Worm (Caenorhabditis elegans): Measurements from ENCODE around the gene Y116A8C.27.
A peak's percentile ranks its signal among the peaks of the same experiment; 100 is the strongest.

The Y116A8C.27 gene

DNA sequence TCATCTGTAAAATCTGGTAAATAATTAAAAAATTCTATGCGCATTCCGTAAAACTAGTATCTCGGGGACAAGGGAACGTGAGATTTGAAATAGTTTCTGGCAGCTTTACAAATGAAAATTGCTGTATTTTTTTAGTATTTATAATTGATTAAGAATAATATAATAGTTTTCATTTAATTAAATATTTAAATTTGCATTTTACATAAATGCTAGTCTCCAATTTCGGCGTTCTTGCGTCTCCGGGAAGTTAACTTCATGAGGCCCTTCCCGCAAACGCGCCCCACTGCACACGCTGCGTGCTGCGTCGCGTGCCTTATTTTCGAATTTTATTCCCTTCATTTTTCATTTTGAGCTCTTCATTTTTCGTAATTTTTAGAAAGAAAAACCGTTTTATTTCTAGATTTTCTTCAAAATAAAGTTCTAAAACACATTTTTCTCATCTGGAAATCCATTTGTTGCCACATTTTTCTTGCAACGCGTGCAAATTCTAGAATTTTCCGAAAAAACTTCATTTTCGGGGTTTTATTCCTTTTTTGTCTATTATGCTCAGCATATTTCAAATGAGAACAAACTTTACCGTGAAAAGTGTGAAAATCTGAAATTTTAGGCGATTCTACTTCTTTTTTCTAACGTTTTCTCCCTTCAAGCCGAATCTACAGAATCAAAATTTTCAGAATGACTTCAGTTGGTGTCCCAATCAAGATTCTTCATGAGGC lies 8.5 kb downstream of the Y116A8C.27 start, which contains the start of the genes snx-13 and snr-1 (continued):
- TF ChIP-seq T23F11.4 (GFP tag; optimal IDR thresholded peaks at IDR 0.05), result peak; percentile 83
- peak; percentile 97 for TF ChIP-seq hlh-8 (tag; optimal IDR thresholded peaks at IDR 0.05)
- TF ChIP-seq ama-1 (optimal IDR thresholded peaks at IDR 0.05), result no peak
- peak; percentile 80 for TF ChIP-seq unc-42 (tag; optimal IDR thresholded peaks at IDR 0.05)
- TF ChIP-seq hlh-6 (tag; optimal IDR thresholded peaks at IDR 0.05), result peak; percentile 55
- peak; percentile 88 for TF ChIP-seq pag-3 (tag; optimal IDR thresholded peaks at IDR 0.05; ENCODE audit: borderline replicate concordance)
- TF ChIP-seq pha-4 (tag; optimal IDR thresholded peaks at IDR 0.05), result no peak
- TF ChIP-seq ceh-24 (tag; optimal IDR thresholded peaks at IDR 0.05), result peak; percentile 85
- TF ChIP-seq che-1 (tag; optimal IDR thresholded peaks at IDR 0.05), result peak; percentile 83
- peak; percentile 97 for TF ChIP-seq unc-86 (tag; optimal IDR thresholded peaks at IDR 0.05)
- peak; percentile 96 for TF ChIP-seq ztf-16 (tag; optimal IDR thresholded peaks at IDR 0.05)
- TF ChIP-seq lin-11 (tag; optimal IDR thresholded peaks at IDR 0.05), result peak; percentile 80
- peak; percentile 99 for TF ChIP-seq zip-5 (tag; optimal IDR thresholded peaks at IDR 0.05)
- no peak for TF ChIP-seq unc-55 (GFP tag; optimal IDR thresholded peaks at IDR 0.05)
- no peak for TF ChIP-seq pros-1 (tag; optimal IDR thresholded peaks at IDR 0.05)
- TF ChIP-seq mec-3 (tag; optimal IDR thresholded peaks at IDR 0.05; ENCODE audit: borderline replicate concordance), result peak; percentile 95
- TF ChIP-seq K02D7.2 (tag; optimal IDR thresholded peaks at IDR 0.05), result peak; percentile 90
- TF ChIP-seq lim-6 (tag; optimal IDR thresholded peaks at IDR 0.05), result peak; percentile 96
- TF ChIP-seq sox-4 (tag; optimal IDR thresholded peaks at IDR 0.05), result peak; percentile 71
- peak; percentile 99 for TF ChIP-seq tbx-2 (tag; optimal IDR thresholded peaks at IDR 0.05)
- TF ChIP-seq tbx-7 (tag; optimal IDR thresholded peaks at IDR 0.05), result peak; percentile 96
- no peak for TF ChIP-seq ceh-9 (tag; optimal IDR thresholded peaks at IDR 0.05)
- no peak for TF ChIP-seq fkh-10 (GFP tag; optimal IDR thresholded peaks at IDR 0.05)
- TF ChIP-seq nhr-11 (tag; optimal IDR thresholded peaks at IDR 0.05), result no peak
- peak; percentile 66 for TF ChIP-seq syd-9 (tag; optimal IDR thresholded peaks at IDR 0.05)
- TF ChIP-seq dmd-4 (tag; optimal IDR thresholded peaks at IDR 0.05; ENCODE audit: borderline replicate concordance), result peak; percentile 76
- TF ChIP-seq odd-2 (tag; optimal IDR thresholded peaks at IDR 0.05), result no peak
- peak; percentile 82 for TF ChIP-seq gmeb-2 (tag; optimal IDR thresholded peaks at IDR 0.05)
- TF ChIP-seq ets-4 (tag; optimal IDR thresholded peaks at IDR 0.05), result peak; percentile 93
- TF ChIP-seq madf-2 (tag; optimal IDR thresholded peaks at IDR 0.05), result peak; percentile 76
- TF ChIP-seq elt-2 (tag; optimal IDR thresholded peaks at IDR 0.05), result peak; percentile 99
- peak; percentile 48 for TF ChIP-seq ceh-6 (GFP tag; optimal IDR thresholded peaks at IDR 0.05)
- TF ChIP-seq ceh-19 (GFP tag; optimal IDR thresholded peaks at IDR 0.05), result peak; percentile 94
- peak; percentile 98 for TF ChIP-seq ceh-14 (tag; optimal IDR thresholded peaks at IDR 0.05)
- no peak for TF ChIP-seq ceh-30 (tag; optimal IDR thresholded peaks at IDR 0.05)
- TF ChIP-seq Y22D7AL.16 (tag; optimal IDR thresholded peaks at IDR 0.05), result peak; percentile 84

DNA sequence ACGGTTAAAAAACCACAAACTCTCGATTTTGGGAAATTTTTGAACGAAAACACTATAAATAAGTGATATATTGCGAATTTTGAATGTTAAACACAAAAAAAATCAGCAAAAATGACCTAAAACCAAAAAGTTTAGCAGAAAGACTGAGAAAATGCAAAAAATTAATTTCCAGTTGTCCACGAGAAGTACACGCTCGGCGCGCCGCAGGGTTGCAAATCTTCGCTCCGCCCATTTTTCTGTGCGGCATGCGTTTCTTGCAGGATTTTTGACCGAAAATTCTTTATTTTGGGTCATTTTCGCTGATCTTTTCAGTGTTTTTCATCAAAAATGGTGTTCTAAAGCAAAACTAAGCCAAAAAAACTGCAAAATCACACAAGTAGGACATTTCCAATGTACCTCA lies 11.2 kb downstream of the Y116A8C.27 start:
- TF ChIP-seq pat-9 (tag; optimal IDR thresholded peaks at IDR 0.05) (no peak), F13H6.1 (tag; optimal IDR thresholded peaks at IDR 0.05) (no peak), ceh-30 (tag; optimal IDR thresholded peaks at IDR 0.05) (no peak), T23F11.4 (GFP tag; optimal IDR thresholded peaks at IDR 0.05) (no peak), nfya-1 (tag; optimal IDR thresholded peaks at IDR 0.05) (no peak), elt-4 (tag; optimal IDR thresholded peaks at IDR 0.05) (no peak), lin-11 (tag; optimal IDR thresholded peaks at IDR 0.05) (no peak), ceh-22 (tag; optimal IDR thresholded peaks at IDR 0.05) (no peak), pros-1 (tag; optimal IDR thresholded peaks at IDR 0.05) (no peak), hlh-30 (tag; optimal IDR thresholded peaks at IDR 0.05; ENCODE audit: insufficient read depth) (no peak), C38D4.7 (GFP tag; optimal IDR thresholded peaks at IDR 0.05) (no peak), dve-1 (tag; optimal IDR thresholded peaks at IDR 0.05) (no peak), ahr-1 (tag; optimal IDR thresholded peaks at IDR 0.05) (no peak)

Measured in whole organism, late embryonic.